Worm (Caenorhabditis elegans): ENCODE data around the gene C30B5.17.

DNA sequence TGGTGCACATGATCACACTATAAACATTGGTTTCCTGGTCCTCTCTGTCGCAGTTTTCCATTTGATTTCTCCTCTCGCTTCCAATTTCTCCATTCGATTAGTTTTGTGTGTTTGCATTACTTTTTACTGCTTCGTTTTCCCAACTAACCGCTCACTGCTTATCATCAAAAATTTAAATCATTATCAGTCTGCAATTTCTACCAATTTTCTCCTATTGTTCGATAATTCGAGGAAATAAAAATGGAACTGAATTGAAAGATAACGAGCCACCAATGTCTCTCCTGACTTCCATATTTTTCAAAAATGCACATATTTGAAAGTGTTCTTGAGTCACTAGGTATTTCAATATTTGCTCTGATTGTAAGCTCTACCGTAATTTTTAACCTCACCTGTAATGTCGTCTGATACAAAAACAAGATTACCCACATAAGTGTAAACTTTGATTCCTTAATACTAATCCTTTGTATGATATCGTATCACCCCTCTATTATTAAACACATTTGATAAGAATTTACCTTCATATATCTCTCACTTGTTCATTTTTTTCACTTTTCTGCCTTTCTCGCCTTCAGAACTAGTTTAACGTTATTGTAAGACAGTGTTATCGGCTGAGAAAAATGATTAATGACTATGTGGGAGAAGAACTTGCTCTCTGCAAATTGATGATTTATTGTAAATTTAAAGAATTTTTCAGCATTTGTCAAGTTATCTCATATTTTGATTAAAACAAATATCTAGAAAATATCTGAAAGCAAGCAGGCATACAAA, 24.7 kb downstream of the C30B5.17 start:
- TF ChIP-seq fkh-10 (GFP tag; optimal IDR thresholded peaks at IDR 0.05) (no peak), ces-1 (GFP tag; optimal IDR thresholded peaks at IDR 0.05) (no peak), skn-1 (tag; optimal IDR thresholded peaks at IDR 0.05) (no peak), dpl-1 (GFP tag; optimal IDR thresholded peaks at IDR 0.05) (no peak), fos-1 (tag; optimal IDR thresholded peaks at IDR 0.05) (no peak), lin-13 (GFP tag; optimal IDR thresholded peaks at IDR 0.05) (no peak), unc-62 (GFP tag; optimal IDR thresholded peaks at IDR 0.05) (no peak), elt-2 (tag; optimal IDR thresholded peaks at IDR 0.05) (peak; percentile 81), sox-4 (tag; optimal IDR thresholded peaks at IDR 0.05) (no peak), unc-130 (tag; optimal IDR thresholded peaks at IDR 0.05) (no peak), nhr-76 (tag; optimal IDR thresholded peaks at IDR 0.05) (no peak), aly-2 (tag; optimal IDR thresholded peaks at IDR 0.05) (no peak), rnt-1 (tag; optimal IDR thresholded peaks at IDR 0.05) (no peak), ceh-90 (tag; optimal IDR thresholded peaks at IDR 0.05) (no peak)
